Worm (Caenorhabditis elegans) whole organism, young adult: ENCODE data around the gene C14A6.6.

Experiments used
- B0336.3 ChIP-seq: fragments of 200-800 bp; sonication (Bioruptor generic); IDR thresholded peaks from 2 replicates; pipeline ENCODE4 v1.3.6; 2022; ENCODE audit warnings: missing genetic modification characterization, missing compliant biosample characterization
- C17E4.6 ChIP-seq: fragments of 200-800 bp; sonication (Bioruptor generic); IDR thresholded peaks from 2 replicates; pipeline ENCODE4 v1.3.6; 2022; ENCODE audit warnings: missing genetic modification reagents, missing genetic modification characterization, missing compliant biosample characterization
- F39B2.1 ChIP-seq: fragments of 200-800 bp; sonication (Bioruptor generic); IDR thresholded peaks from 2 replicates; pipeline ENCODE4 v1.3.6; 2022; ENCODE audit warnings: missing genetic modification reagents, missing genetic modification characterization, missing compliant biosample characterization
- F49E8.2 ChIP-seq: sonication (generic microtip); optimal IDR thresholded peaks from 3 replicates; lab custom pipeline; 2017; ENCODE audit warnings: missing genetic modification characterization, mild to moderate bottlenecking, missing compliant biosample characterization, antibody characterized with exemption, moderate library complexity; ENCODE audit not compliant: insufficient read depth
- F52B5.7 ChIP-seq: sonication (generic microtip); optimal IDR thresholded peaks from 2 replicates; lab custom pipeline; 2016; ENCODE audit warnings: mild to moderate bottlenecking, missing genetic modification characterization, missing compliant biosample characterization
- F55B11.4 ChIP-seq: sonication (generic microtip); optimal IDR thresholded peaks from 2 replicates; lab custom pipeline; 2016; ENCODE audit warnings: missing compliant biosample characterization, missing genetic modification characterization, borderline replicate concordance; ENCODE audit not compliant: insufficient read depth
- Y56A3A.18 ChIP-seq: fragments of 200-800 bp; sonication (Bioruptor generic); IDR thresholded peaks from 2 replicates; pipeline ENCODE4 v1.3.6; 2022; ENCODE audit warnings: missing genetic modification reagents, missing genetic modification characterization, missing compliant biosample characterization
- ama-1 ChIP-seq, 3 experiments: fragments of 150-350 bp in 1 of 3; sonication (generic microtip) in 2 of 3; optimal IDR thresholded peaks; 2 replicates each; lab custom pipeline; 2014 to 2018; ENCODE audit warnings: missing biosample characterization in 2 of 3, missing genetic modification characterization in 2 of 3, missing genetic modification reagents in 2 of 3
- aptf-3 ChIP-seq: fragments of 200-800 bp; sonication (Bioruptor generic); IDR thresholded peaks from 2 replicates; pipeline ENCODE4 v1.3.6; 2022; ENCODE audit warnings: missing genetic modification characterization, missing compliant biosample characterization
- athp-1 ChIP-seq: sonication (generic microtip); optimal IDR thresholded peaks from 2 replicates; lab custom pipeline; 2017; ENCODE audit warnings: mild to moderate bottlenecking, missing genetic modification characterization, missing compliant biosample characterization
- attf-6 ChIP-seq: fragments of 200-800 bp; sonication (Bioruptor generic); IDR thresholded peaks from 2 replicates; pipeline ENCODE4 v1.3.6; 2022; ENCODE audit warnings: missing genetic modification reagents, missing genetic modification characterization, missing compliant biosample characterization
- cebp-1 ChIP-seq, 2 experiments: fragments of 200-800 bp in 1 of 2; sonication (Bioruptor generic) in 1 of 2; sonication (generic microtip) in 1 of 2; IDR thresholded peaks in 1 of 2; optimal IDR thresholded peaks in 1 of 2; 2 replicates each; pipeline versions ENCODE4 v1.3.6 to Lab custom; 2017 to 2022; ENCODE audit warnings: missing compliant biosample characterization in 2 of 2, missing genetic modification characterization in 2 of 2, mild to moderate bottlenecking in 1 of 2, missing genetic modification reagents in 1 of 2, moderate library complexity in 1 of 2
- cebp-2 ChIP-seq: fragments of 200-800 bp; sonication (Bioruptor generic); IDR thresholded peaks from 2 replicates; pipeline ENCODE4 v1.3.6; 2022; ENCODE audit warnings: missing genetic modification characterization, missing compliant biosample characterization
- ceh-40 ChIP-seq: fragments of 200-800 bp; sonication (Bioruptor generic); IDR thresholded peaks from 2 replicates; pipeline ENCODE4 v1.3.6; 2022; ENCODE audit warnings: missing genetic modification characterization, missing compliant biosample characterization
- ceh-79 ChIP-seq: sonication (generic microtip); optimal IDR thresholded peaks from 2 replicates; lab custom pipeline; 2017; ENCODE audit warnings: mild to moderate bottlenecking, missing genetic modification characterization, missing compliant biosample characterization
- ceh-91 ChIP-seq: fragments of 200-800 bp; sonication (Bioruptor generic); IDR thresholded peaks from 2 replicates; pipeline ENCODE4 v1.3.6; 2022; ENCODE audit warnings: missing genetic modification reagents, missing genetic modification characterization, missing compliant biosample characterization
- die-1 ChIP-seq: sonication (generic microtip); optimal IDR thresholded peaks from 2 replicates; lab custom pipeline; 2016; ENCODE audit warnings: missing genotype, mild to moderate bottlenecking, missing genetic modification characterization, missing compliant biosample characterization
- dox-1 ChIP-seq: fragments of 200-800 bp; sonication (Bioruptor generic); IDR thresholded peaks from 2 replicates; pipeline ENCODE4 v1.3.6; 2022; ENCODE audit warnings: missing genetic modification reagents, missing genetic modification characterization, missing compliant biosample characterization
- dpl-1 ChIP-seq: fragments of 150-350 bp; optimal IDR thresholded peaks from 2 replicates; lab custom pipeline; 2014; ENCODE audit warnings: missing biosample characterization, missing genetic modification reagents, missing genetic modification characterization
- egl-44 ChIP-seq: fragments of 200-800 bp; sonication (Bioruptor generic); IDR thresholded peaks from 2 replicates; pipeline ENCODE4 v1.3.6; 2022; ENCODE audit warnings: missing genetic modification reagents, missing genetic modification characterization, missing compliant biosample characterization
- ekl-4 ChIP-seq: fragments of 200-800 bp; sonication (Bioruptor generic); IDR thresholded peaks from 2 replicates; pipeline ENCODE4 v1.3.6; 2022; ENCODE audit warnings: missing genetic modification reagents, missing genetic modification characterization, missing compliant biosample characterization
- hlh-26 ChIP-seq: fragments of 200-800 bp; sonication (Bioruptor generic); conservative IDR thresholded peaks from 2 replicates; pipeline ENCODE4 v1.3.6; 2022; ENCODE audit warnings: missing genetic modification reagents, missing genetic modification characterization, missing compliant biosample characterization
- lin-26 ChIP-seq: fragments of 200-800 bp; sonication (Bioruptor generic); IDR thresholded peaks from 2 replicates; pipeline ENCODE4 v1.3.6; 2022; ENCODE audit warnings: missing genetic modification reagents, missing genetic modification characterization, missing compliant biosample characterization
- madf-8 ChIP-seq: fragments of 200-800 bp; sonication (Bioruptor generic); conservative IDR thresholded peaks from 2 replicates; pipeline ENCODE4 v1.3.6; 2022; ENCODE audit warnings: missing genetic modification reagents, missing genetic modification characterization, missing compliant biosample characterization
- nhr-120 ChIP-seq: fragments of 200-800 bp; sonication (Bioruptor generic); IDR thresholded peaks from 2 replicates; pipeline ENCODE4 v1.3.6; 2022; ENCODE audit warnings: missing genetic modification characterization, missing compliant biosample characterization
- repo-1 ChIP-seq: sonication (generic microtip); optimal IDR thresholded peaks from 2 replicates; lab custom pipeline; 2017; ENCODE audit warnings: mild to moderate bottlenecking, missing genetic modification characterization, missing compliant biosample characterization
- rpc-1 ChIP-seq, 2 experiments: fragments of 150-350 bp in 1 of 2; sonication (generic microtip) in 1 of 2; optimal IDR thresholded peaks; 2 replicates each; lab custom pipeline; 2014 to 2018; ENCODE audit warnings: missing biosample characterization in 1 of 2, missing genetic modification characterization in 1 of 2, missing genetic modification reagents in 1 of 2, missing genotype in 1 of 2
- snpc-3.4 ChIP-seq: sonication (generic microtip); optimal IDR thresholded peaks from 2 replicates; lab custom pipeline; 2017; ENCODE audit warnings: missing genetic modification characterization, mild to moderate bottlenecking, missing compliant biosample characterization, antibody characterized with exemption, moderate library complexity, missing genotype, missing genetic modification reagents
- sptf-2 ChIP-seq: fragments of 200-800 bp; sonication (Bioruptor generic); optimal IDR thresholded peaks from 2 replicates; lab custom pipeline; 2018; ENCODE audit warnings: mild to moderate bottlenecking, missing genetic modification characterization, missing compliant biosample characterization
- tbp1 ChIP-seq: fragments of 200-800 bp; sonication (Bioruptor generic); optimal IDR thresholded peaks from 2 replicates; lab custom pipeline; 2018; ENCODE audit warnings: mild to moderate bottlenecking, missing genetic modification characterization, missing compliant biosample characterization
- unc-130 ChIP-seq: sonication (generic microtip); optimal IDR thresholded peaks from 2 replicates; lab custom pipeline; 2016; ENCODE audit warnings: missing genetic modification reagents, missing genetic modification characterization, missing compliant biosample characterization
- zfh-2 ChIP-seq: fragments of 200-800 bp; sonication (Bioruptor generic); conservative IDR thresholded peaks from 2 replicates; pipeline ENCODE4 v1.3.6; 2022; ENCODE audit warnings: missing genetic modification reagents, missing genetic modification characterization, missing compliant biosample characterization
- ztf-25 ChIP-seq: fragments of 200-800 bp; sonication (Bioruptor generic); IDR thresholded peaks from 2 replicates; pipeline ENCODE4 v1.3.6; 2022; ENCODE audit warnings: missing genetic modification reagents, missing genetic modification characterization, missing compliant biosample characterization
- ztf-3 ChIP-seq: fragments of 200-800 bp; sonication (Bioruptor generic); optimal IDR thresholded peaks from 2 replicates; lab custom pipeline; 2018; ENCODE audit warnings: mild to moderate bottlenecking, missing genetic modification characterization, missing compliant biosample characterization

Gene C14A6.6

DNA sequence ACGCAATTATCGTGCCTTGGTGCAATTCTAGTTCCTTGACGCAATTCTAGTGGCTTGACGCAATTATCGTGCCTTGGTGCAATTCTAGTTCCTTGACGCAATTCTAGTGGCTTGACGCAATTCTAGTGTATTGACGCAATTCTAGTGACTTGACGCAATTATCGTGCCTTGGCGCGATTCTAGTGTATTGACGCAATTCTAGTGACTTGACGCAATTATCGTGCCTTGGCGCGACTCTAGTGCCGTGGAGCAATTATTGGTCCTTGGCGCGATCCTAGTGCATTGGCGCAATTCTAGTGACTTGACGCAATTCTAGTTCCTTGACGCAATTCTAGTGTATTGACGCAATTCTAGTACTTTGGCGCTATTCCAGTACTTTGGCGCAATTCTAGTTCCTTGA, 7.9 kb upstream of the C14A6.6 start:
- TF ChIP-seq aptf-3 (GFP tag; lab: Robert Waterston, UW), result peak; percentile 64; the same call in 1 of the 2 replicates
- TF ChIP-seq lin-26 (GFP tag; lab: Robert Waterston, UW), result 0 out of 2 replicates have a peak, but pooled peaks have one; percentile 46
- 0 out of 2 replicates have a peak, but pooled peaks have one; percentile 27 for TF ChIP-seq dox-1 (GFP tag; lab: Robert Waterston, UW)
- TF ChIP-seq nhr-120 (GFP tag; lab: Robert Waterston, UW), result 0 out of 2 replicates have a peak, but pooled peaks have one; percentile 69
- TF ChIP-seq egl-44 (GFP tag; lab: Robert Waterston, UW), result 0 out of 2 replicates have a peak, but pooled peaks have one; percentile 33
- TF ChIP-seq, all 124 proteins: peak for 5; not testable (repeated sequence) for 119

DNA sequence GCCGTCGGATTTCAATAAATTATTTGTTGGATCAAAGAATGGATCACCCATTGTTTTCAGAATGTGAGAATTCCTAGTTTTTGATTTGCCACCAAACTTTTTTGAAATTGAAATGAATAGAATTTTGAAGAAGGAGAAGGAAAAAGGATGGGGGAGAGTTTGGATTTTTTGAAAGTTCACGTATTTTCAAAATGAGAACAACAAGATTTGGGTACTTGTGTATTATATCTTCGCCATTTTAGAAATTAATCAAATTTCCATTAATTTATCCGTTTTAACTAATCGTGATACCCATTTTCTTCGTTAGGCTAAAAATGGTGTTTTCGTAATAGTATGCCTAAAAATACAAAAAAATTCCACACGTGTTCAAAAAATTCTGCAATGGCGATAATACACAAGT, 4.5 kb upstream of the C14A6.6 start, which contains the start of gene C14A6.8:
TSS of gene C14A6.8 (minus strand) at position 101 of the 400 bp plus-strand sequence.
- TF ChIP-seq cebp-1 (GFP tag; IDR thresholded peaks at IDR 0.05; lab: Robert Waterston, UW) (no peak), cebp-1 (tag; optimal IDR thresholded peaks at IDR 0.05; lab: Kevin White, UChicago) (no peak), F49E8.2 (tag; lab: Kevin White, UChicago) (no peak), ceh-91 (GFP tag; lab: Robert Waterston, UW) (no peak)

DNA sequence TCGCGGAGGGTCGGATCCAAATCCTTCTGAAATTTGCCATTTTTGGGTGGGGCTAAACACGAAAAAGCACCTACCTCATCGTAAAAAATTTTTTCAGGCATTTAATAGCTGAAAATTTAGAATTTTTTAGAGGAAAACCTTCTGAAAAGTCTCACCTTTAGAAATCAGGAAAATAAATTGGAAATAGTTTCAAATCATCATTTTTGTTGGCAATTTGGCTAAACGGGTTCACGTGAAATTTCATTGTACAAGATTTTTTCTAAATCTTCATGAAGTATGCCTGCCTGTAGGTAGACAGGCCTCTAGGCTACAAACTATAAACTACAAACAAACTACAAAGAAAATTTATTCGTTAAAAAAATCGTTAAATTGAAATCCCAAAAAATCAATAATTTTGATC, 1.2 kb upstream of the C14A6.6 start, which contains the start of gene C14A6.7:
TSS of gene C14A6.7 (minus strand) at position 101 of the 400 bp plus-strand sequence.
- no peak for TF ChIP-seq egl-44 (GFP tag; lab: Robert Waterston, UW)
- no peak for TF ChIP-seq ceh-79 (tag; lab: Kevin White, UChicago)
- no peak for TF ChIP-seq F55B11.4
- TF ChIP-seq cebp-1 (GFP tag; IDR thresholded peaks at IDR 0.05; lab: Robert Waterston, UW), result no peak
- TF ChIP-seq cebp-1 (tag; optimal IDR thresholded peaks at IDR 0.05; lab: Kevin White, UChicago), result no peak
- no peak for TF ChIP-seq attf-6 (GFP tag; lab: Robert Waterston, UW)
- TF ChIP-seq madf-8 (GFP tag; lab: Robert Waterston, UW), result no peak
- no peak for TF ChIP-seq ceh-40 (GFP tag; lab: Robert Waterston, UW)
- TF ChIP-seq C17E4.6 (GFP tag; lab: Robert Waterston, UW), result no peak
- no peak for TF ChIP-seq cebp-2
- TF ChIP-seq zfh-2 (GFP tag; lab: Robert Waterston, UW), result no peak
- no peak for TF ChIP-seq dpl-1 (GFP tag; lab: Kevin White, UChicago)
- TF ChIP-seq rpc-1 (optimal IDR thresholded peaks at IDR 0.05; lab: Kevin White, UChicago), result no peak
- TF ChIP-seq rpc-1 (tag; optimal IDR thresholded peaks at IDR 0.05; lab: Kevin White, UChicago), result no peak
- TF ChIP-seq ekl-4 (GFP tag; lab: Robert Waterston, UW), result no peak
- TF ChIP-seq B0336.3, result no peak
- no peak for TF ChIP-seq Y56A3A.18 (GFP tag; lab: Robert Waterston, UW)

DNA sequence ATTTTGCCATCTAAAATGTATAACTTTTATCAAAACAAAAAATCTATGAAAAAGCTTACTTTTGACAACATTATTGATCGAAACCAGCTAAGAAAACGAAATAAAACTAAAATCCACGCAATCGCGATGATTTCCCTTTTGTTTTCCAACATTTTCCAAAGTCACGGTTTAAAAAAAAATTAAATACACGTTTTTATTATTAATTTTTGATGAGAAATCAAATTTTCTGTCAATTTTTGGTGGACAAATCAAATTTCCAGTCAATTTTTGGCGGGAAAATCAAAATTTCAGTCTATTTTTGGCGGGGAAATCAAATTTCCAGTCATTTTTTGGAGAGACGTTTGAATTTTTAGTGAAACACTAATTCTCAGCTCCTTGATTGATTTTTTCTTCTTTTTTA, 2.3 kb downstream of the C14A6.6 start, which contains the start of gene C14A6.5:
TSS of gene C14A6.5 (minus strand) at position 101 of the 400 bp plus-strand sequence.
- no peak for TF ChIP-seq ama-1 (optimal IDR thresholded peaks at IDR 0.05; lab: Kevin White, UChicago)
- no peak for TF ChIP-seq ama-1 (GFP tag; optimal IDR thresholded peaks at IDR 0.05; lab: Kevin White, UChicago)
- no peak for TF ChIP-seq ztf-3 (GFP tag; lab: Kevin White, UChicago)
- no peak for TF ChIP-seq athp-1 (tag; lab: Kevin White, UChicago)
- no peak for TF ChIP-seq F39B2.1 (GFP tag; lab: Robert Waterston, UW)
- no peak for TF ChIP-seq sptf-2
- TF ChIP-seq madf-8 (GFP tag; lab: Robert Waterston, UW), result no peak
- TF ChIP-seq aptf-3 (GFP tag; lab: Robert Waterston, UW), result no peak
- TF ChIP-seq hlh-26, result no peak
- no peak for TF ChIP-seq repo-1 (tag; lab: Kevin White, UChicago)
- no peak for TF ChIP-seq ztf-25
- no peak for TF ChIP-seq die-1 (tag; lab: Kevin White, UChicago)
- TF ChIP-seq F52B5.7, result no peak
- TF ChIP-seq rpc-1 (optimal IDR thresholded peaks at IDR 0.05; lab: Kevin White, UChicago), result no peak
- no peak for TF ChIP-seq rpc-1 (tag; optimal IDR thresholded peaks at IDR 0.05; lab: Kevin White, UChicago)
- TF ChIP-seq tbp1 (GFP tag; lab: Kevin White, UChicago), result no peak
- TF ChIP-seq ekl-4 (GFP tag; lab: Robert Waterston, UW), result no peak
- no peak for TF ChIP-seq snpc-3.4 (tag; lab: Kevin White, UChicago)
- TF ChIP-seq unc-130, result no peak
- TF ChIP-seq, all 124 proteins: peak for 0
